Fruit fly (Drosophila melanogaster) whole organism, wandering third instar larva: Measurements from ENCODE around the gene Rop.
A peak's percentile ranks its signal among the peaks of the same experiment; 100 is the strongest.

Source experiments
- CG32264 ChIP-seq: fragments of 200-800 bp; sonication (Bioruptor generic); optimal IDR thresholded peaks from 2 replicates; lab custom pipeline; 2016; ENCODE audit warnings: missing biosample characterization, missing genetic modification characterization
- CG9705 ChIP-seq: fragments of 200-800 bp; sonication (Bioruptor generic); optimal IDR thresholded peaks from 2 replicates; lab custom pipeline; 2018; ENCODE audit warnings: missing biosample characterization, mild to moderate bottlenecking, missing genetic modification characterization
- CrebA ChIP-seq: fragments of 200-800 bp; sonication (Bioruptor generic); optimal IDR thresholded peaks from 2 replicates; lab custom pipeline; 2016; ENCODE audit warnings: missing biosample characterization, mild to moderate bottlenecking, missing genetic modification characterization, borderline replicate concordance
- Dfd ChIP-seq: fragments of >200 bp; optimal IDR thresholded peaks from 2 replicates; lab custom pipeline; 2017; ENCODE audit warnings: missing biosample characterization, missing genetic modification characterization
- Dif ChIP-seq: fragments of 200-275, 200-300 bp; sonication (Bioruptor generic); optimal IDR thresholded peaks from 2 replicates; lab custom pipeline; 2018; ENCODE audit warnings: missing biosample characterization, missing genetic modification characterization; ENCODE audit not compliant: partially characterized antibody
- GATAd ChIP-seq: sonication (Bioruptor generic); optimal IDR thresholded peaks from 2 replicates; lab custom pipeline; 2016; ENCODE audit warnings: missing biosample characterization, missing genetic modification characterization
- HLH106 ChIP-seq: fragments of 200-800 bp; optimal IDR thresholded peaks from 3 replicates; lab custom pipeline; 2019; ENCODE audit warnings: missing biosample characterization, mild to moderate bottlenecking, missing genetic modification characterization, moderate library complexity
- Hnf4 ChIP-seq: fragments of 200-800 bp; sonication (Bioruptor generic); optimal IDR thresholded peaks from 2 replicates; lab custom pipeline; 2016; ENCODE audit warnings: missing biosample characterization, mild to moderate bottlenecking, missing genetic modification characterization
- Hr78 ChIP-seq: fragments of >200 bp; optimal IDR thresholded peaks from 2 replicates; lab custom pipeline; 2017; ENCODE audit warnings: missing biosample characterization, missing genetic modification characterization
- Hr83 ChIP-seq: fragments of 200-300 bp; sonication (Bioruptor generic); optimal IDR thresholded peaks from 2 replicates; lab custom pipeline; 2016; ENCODE audit warnings: missing biosample characterization, mild to moderate bottlenecking, missing genetic modification characterization, moderate library complexity; ENCODE audit not compliant: poor library complexity, severe bottlenecking
- Jra ChIP-seq: sonication (Bioruptor generic); optimal IDR thresholded peaks from 2 replicates; lab custom pipeline; 2016; ENCODE audit warnings: missing biosample characterization, missing genetic modification characterization
- Mio ChIP-seq: sonication (Bioruptor generic); optimal IDR thresholded peaks from 2 replicates; lab custom pipeline; 2016; ENCODE audit warnings: missing biosample characterization, missing genetic modification characterization
- Myc ChIP-seq: fragments of >200 bp; optimal IDR thresholded peaks from 2 replicates; lab custom pipeline; 2017
- N ChIP-seq: fragments of >200 bp; optimal IDR thresholded peaks from 2 replicates; lab custom pipeline; 2018; ENCODE audit warnings: missing biosample characterization, missing external identifiers, missing genetic modification characterization
- OdsH ChIP-seq: fragments of 200-800 bp; sonication (Bioruptor generic); optimal IDR thresholded peaks from 2 replicates; lab custom pipeline; 2016; ENCODE audit warnings: missing biosample characterization, mild to moderate bottlenecking, missing genetic modification characterization
- Sp1 ChIP-seq: fragments of 200-800 bp; sonication (Bioruptor generic); optimal IDR thresholded peaks from 3 replicates; lab custom pipeline; 2019; ENCODE audit warnings: missing biosample characterization, mild to moderate bottlenecking, missing genetic modification characterization, moderate library complexity
- Vsx2 ChIP-seq: fragments of 200-300, 225-300 bp; sonication (Bioruptor generic); optimal IDR thresholded peaks from 2 replicates; lab custom pipeline; 2018; ENCODE audit warnings: missing biosample characterization, missing genetic modification characterization; ENCODE audit not compliant: partially characterized antibody
- br ChIP-seq: fragments of 200-800 bp; sonication (Bioruptor generic); optimal IDR thresholded peaks from 2 replicates; lab custom pipeline; 2016; ENCODE audit warnings: missing biosample characterization, missing genetic modification characterization
- brk ChIP-seq: fragments of 200-800 bp; sonication (Bioruptor generic); optimal IDR thresholded peaks from 2 replicates; lab custom pipeline; 2016; ENCODE audit warnings: missing biosample characterization, mild to moderate bottlenecking, missing genetic modification characterization
- dl ChIP-seq, 2 experiments: fragments of 175-275, 200-275 bp in 1 of 2; fragments of 200-275 bp in 1 of 2; sonication (Bioruptor generic); optimal IDR thresholded peaks; lab custom pipeline; 2018; ENCODE audit warnings: mild to moderate bottlenecking in 2 of 2, missing biosample characterization in 2 of 2, missing genetic modification characterization in 2 of 2, moderate library complexity in 2 of 2; ENCODE audit not compliant: partially characterized antibody in 2 of 2, insufficient read depth in 1 of 2
- dmrt93B ChIP-seq: fragments of 200-800 bp; sonication (Bioruptor generic); optimal IDR thresholded peaks from 2 replicates; lab custom pipeline; 2018; ENCODE audit warnings: missing biosample characterization, mild to moderate bottlenecking, missing genetic modification characterization
- ey ChIP-seq: fragments of 200-800 bp; sonication (Bioruptor generic); optimal IDR thresholded peaks from 2 replicates; lab custom pipeline; 2016; ENCODE audit warnings: missing biosample characterization, missing genetic modification characterization
- foxo ChIP-seq, 2 experiments: fragments of 200-800 bp; sonication (Bioruptor generic); optimal IDR thresholded peaks; 2 replicates in 1 of 2; 3 replicates in 1 of 2; lab custom pipeline; 2016 to 2017; ENCODE audit warnings: missing biosample characterization in 2 of 2, missing genetic modification characterization in 2 of 2
- fru ChIP-seq: fragments of 200-800 bp; sonication (Bioruptor generic); optimal IDR thresholded peaks from 3 replicates; lab custom pipeline; 2016; ENCODE audit warnings: missing biosample characterization, mild to moderate bottlenecking, missing genetic modification characterization
- h ChIP-seq: fragments of 200-800 bp; sonication (Bioruptor generic); optimal IDR thresholded peaks from 3 replicates; lab custom pipeline; 2016; ENCODE audit warnings: missing biosample characterization, mild to moderate bottlenecking, missing genetic modification characterization
- jim ChIP-seq: fragments of 175-275, 200-325 bp; sonication (Bioruptor generic); optimal IDR thresholded peaks from 2 replicates; lab custom pipeline; 2016; ENCODE audit warnings: missing biosample characterization, mild to moderate bottlenecking, missing genetic modification characterization
- lola ChIP-seq: fragments of >200 bp; optimal IDR thresholded peaks from 2 replicates; lab custom pipeline; 2017; ENCODE audit warnings: missing biosample characterization, missing genetic modification characterization
- pan ChIP-seq: fragments of >200 bp; optimal IDR thresholded peaks from 2 replicates; lab custom pipeline; 2017
- psq ChIP-seq: fragments of 200-800 bp; sonication (Bioruptor generic); optimal IDR thresholded peaks from 3 replicates; lab custom pipeline; 2017; ENCODE audit warnings: missing biosample characterization, mild to moderate bottlenecking, missing genetic modification characterization, moderate library complexity
- rgr ChIP-seq: fragments of 200-800 bp; sonication (Bioruptor generic); optimal IDR thresholded peaks from 3 replicates; lab custom pipeline; 2016; ENCODE audit warnings: missing biosample characterization, mild to moderate bottlenecking, missing genetic modification characterization
- sage ChIP-seq: fragments of 200-800 bp; sonication (Bioruptor generic); optimal IDR thresholded peaks from 2 replicates; lab custom pipeline; 2016; ENCODE audit warnings: missing biosample characterization, mild to moderate bottlenecking, missing genetic modification characterization
- sv ChIP-seq: fragments of 200-800 bp; sonication (Bioruptor generic); optimal IDR thresholded peaks from 3 replicates; lab custom pipeline; 2016; ENCODE audit warnings: missing biosample characterization, missing genetic modification characterization
- tai ChIP-seq: sonication (Bioruptor generic); optimal IDR thresholded peaks from 2 replicates; lab custom pipeline; 2016; ENCODE audit warnings: missing biosample characterization, missing genetic modification characterization
- usp ChIP-seq: fragments of >200 bp; optimal IDR thresholded peaks from 2 replicates; lab custom pipeline; 2017; ENCODE audit warnings: missing biosample characterization, missing genetic modification characterization
- woc ChIP-seq: sonication (Bioruptor generic); optimal IDR thresholded peaks from 2 replicates; lab custom pipeline; 2016; ENCODE audit warnings: missing biosample characterization, mild to moderate bottlenecking, missing genetic modification characterization

Rop gene

DNA sequence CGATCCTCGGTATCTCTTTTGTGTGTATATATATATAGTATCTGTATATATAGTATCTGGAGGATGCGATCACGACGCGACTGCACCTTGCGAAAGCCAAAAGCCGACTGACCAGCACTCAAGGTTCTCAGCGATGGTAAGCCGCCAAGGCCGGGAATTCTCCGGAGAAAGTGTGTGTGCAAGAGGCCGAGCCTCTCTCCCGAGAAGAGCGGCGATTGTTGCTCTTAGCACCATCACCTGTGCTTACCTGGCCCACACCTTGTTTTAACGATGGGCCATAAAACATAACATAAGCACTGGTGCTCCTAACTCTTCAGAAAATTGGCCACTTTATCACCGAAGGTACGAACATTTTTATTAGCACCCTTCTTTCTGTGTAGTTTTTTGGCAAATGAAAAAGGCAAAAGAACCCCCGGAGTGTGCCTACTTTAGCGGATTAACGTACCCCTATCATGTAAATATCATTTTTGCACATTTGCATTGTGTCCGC lies 28.6 kb upstream of the Rop start, which contains the start of gene mas:
Gene mas, minus strand, starts transcription at position 112 of the 490 bp plus-strand sequence.
- peak; percentile 91 for TF ChIP-seq Dif (GFP tag; lab: Kevin White, UChicago)
- no peak for TF ChIP-seq h (GFP tag; lab: Kevin White, UChicago)
- peak; percentile 38 to 89 for TF ChIP-seq dl (GFP tag; optimal IDR thresholded peaks at IDR 0.05; lab: Kevin White, UChicago; ENCODE audit: insufficient read depth in 1 of 2, partially characterized antibody in 2 of 2)
- peak; percentile 22 for TF ChIP-seq fru (GFP tag; lab: Kevin White, UChicago)

DNA sequence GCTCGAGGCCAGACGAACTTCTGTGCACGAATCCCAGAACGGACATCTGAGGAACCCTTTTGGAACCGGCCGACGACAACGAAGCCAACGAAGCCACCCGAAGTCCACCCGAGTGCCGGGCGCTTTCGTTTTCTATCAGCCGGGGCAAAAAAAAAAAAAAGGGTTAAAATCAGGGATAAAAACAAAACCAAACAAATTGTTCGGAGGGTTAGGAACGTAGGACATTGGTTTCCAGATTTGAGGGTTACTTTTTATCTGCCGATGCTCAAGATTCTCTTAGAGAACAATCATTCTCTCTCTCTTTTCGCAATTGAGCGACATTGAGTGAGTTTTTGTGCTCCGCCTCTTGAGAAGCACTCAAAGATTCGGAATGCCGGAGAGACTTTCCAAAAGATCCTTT lies 22.1 kb upstream of the Rop start, which contains the start of gene nab:
Gene nab, minus strand, starts transcription at position 7 of the 400 bp plus-strand sequence.
- TF ChIP-seq CrebA (GFP tag; lab: Kevin White, UChicago) (peak; percentile 62), Sp1 (peak; percentile 44), Hr83 (GFP tag; lab: Kevin White, UChicago) (no peak)

DNA sequence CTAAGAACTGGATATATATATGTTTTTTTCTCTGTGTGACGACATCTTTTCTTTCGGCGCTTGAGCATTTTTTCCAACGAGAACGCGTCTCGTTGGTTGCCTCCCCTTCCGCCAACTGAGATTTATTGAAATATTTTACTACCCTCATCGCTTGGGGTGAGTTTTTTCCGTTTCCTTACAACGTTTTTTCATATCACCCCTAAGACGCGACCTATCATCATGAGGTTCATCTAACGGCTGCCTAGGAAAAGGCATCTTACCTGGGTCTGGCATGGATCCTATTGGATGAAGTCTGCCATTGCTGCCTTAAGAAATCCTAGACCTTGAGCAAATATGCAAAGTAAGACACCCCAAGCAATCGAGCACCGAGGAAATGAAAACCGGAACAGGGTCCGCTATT lies 20.5 kb upstream of the Rop start:
- TF ChIP-seq psq, result no peak
- no peak for TF ChIP-seq CG32264
- TF ChIP-seq sage, result no peak
- TF ChIP-seq CrebA (GFP tag; lab: Kevin White, UChicago), result no peak
- TF ChIP-seq jim (GFP tag; lab: Kevin White, UChicago), result no peak
- no peak for TF ChIP-seq Vsx2

DNA sequence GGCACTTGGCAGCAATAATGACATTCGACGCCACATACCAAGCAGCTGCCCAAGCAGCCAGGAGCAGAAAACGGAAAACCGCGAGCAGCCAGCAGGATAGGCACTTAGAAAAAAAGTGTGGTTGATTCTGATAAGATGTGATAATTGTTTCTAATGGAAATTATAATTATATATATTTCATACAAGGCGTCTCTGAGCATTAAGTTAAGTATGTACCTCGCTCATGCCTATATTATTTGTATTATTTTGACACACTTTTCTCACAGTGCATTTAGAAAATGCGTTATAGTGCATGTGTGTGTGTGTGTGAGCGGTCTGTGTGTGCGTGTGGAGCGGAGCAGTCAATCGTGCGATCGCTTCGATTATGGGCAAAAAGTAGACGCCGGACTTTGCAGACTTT lies 19.6 kb upstream of the Rop start:
- TF ChIP-seq rgr (GFP tag; lab: Kevin White, UChicago) (peak; percentile 75), Sp1 (peak; percentile 72), psq (peak; percentile 38), foxo (GFP tag; optimal IDR thresholded peaks at IDR 0.05; lab: Kevin White, UChicago) (peak in 1 of 2 experiments; percentile 70), dmrt93B (peak; percentile 34), Hnf4 (GFP tag; lab: Kevin White, UChicago) (peak; percentile 37), CG9705 (GFP tag; lab: Kevin White, UChicago) (peak; percentile 38), Dif (GFP tag; lab: Kevin White, UChicago) (no peak), HLH106 (peak; percentile 78), fru (GFP tag; lab: Kevin White, UChicago) (peak; percentile 67), h (GFP tag; lab: Kevin White, UChicago) (peak; percentile 76), sage (peak; percentile 40), tai (GFP tag; lab: Kevin White, UChicago) (no peak), Mio (GFP tag; lab: Kevin White, UChicago) (no peak), Myc (lab: Kevin White, UChicago) (no peak), ey (GFP tag; lab: Kevin White, UChicago) (peak; percentile 61), brk (GFP tag; lab: Kevin White, UChicago) (peak; percentile 60), OdsH (GFP tag; lab: Kevin White, UChicago) (peak; percentile 49), woc (GFP tag; lab: Kevin White, UChicago) (peak; percentile 19), CG32264 (no peak), br (GFP tag; lab: Kevin White, UChicago) (peak; percentile 54)

DNA sequence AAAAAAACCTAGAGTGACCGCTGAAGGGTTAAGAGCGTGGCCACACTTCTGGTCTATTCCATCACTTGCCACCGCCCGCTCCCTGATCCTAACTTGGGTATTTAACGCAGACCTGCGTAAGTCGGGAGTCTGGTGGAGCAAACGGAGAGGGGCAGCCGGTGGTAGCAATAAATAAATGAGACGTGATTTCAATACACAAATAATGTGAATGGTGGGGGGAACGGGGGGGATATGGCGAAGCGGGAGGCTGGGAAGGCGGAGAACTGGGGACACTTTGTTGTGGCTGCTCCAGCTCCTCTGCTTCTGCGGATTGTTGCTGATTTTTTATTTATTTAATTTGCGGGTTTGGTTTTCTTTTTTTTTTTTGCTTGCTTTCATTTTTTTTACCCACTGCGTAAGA lies 19.1 kb upstream of the Rop start:
- TF ChIP-seq HLH106, result no peak
- no peak for TF ChIP-seq tai (GFP tag; lab: Kevin White, UChicago)
- TF ChIP-seq CrebA (GFP tag; lab: Kevin White, UChicago), result no peak

DNA sequence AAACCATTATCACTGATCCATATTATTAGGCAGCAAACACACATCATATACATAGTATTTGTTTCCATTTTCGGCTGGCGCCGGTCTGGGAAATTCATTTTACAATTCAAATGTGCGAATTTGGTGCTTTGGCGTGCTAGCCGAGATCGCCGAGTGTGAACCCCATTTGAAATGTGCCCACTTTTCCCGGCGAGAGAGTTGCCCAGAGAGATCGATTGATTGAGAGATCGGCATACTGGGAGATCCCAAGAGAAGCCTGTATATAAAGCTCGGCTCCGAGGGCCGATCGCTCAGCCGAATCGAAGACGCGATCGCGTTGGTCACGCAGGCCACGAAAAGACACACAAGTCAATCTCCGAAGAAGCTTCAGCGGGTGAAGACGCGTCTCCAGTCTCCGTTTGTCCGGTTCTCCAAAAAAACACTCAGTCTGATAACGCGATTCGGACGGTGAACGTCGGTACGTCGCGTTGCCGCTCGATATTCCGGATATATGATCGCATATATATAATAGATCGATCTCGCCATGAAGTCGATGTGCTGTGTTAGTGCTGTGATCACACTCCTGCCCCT lies 9.7 kb upstream of the Rop start, which contains the start of gene CG1299:
Gene CG1299, plus strand, starts transcription at position 291 of the 570 bp plus-strand sequence.
- TF ChIP-seq pan (lab: Kevin White, UChicago), result no peak
- no peak for TF ChIP-seq HLH106
- TF ChIP-seq brk (GFP tag; lab: Kevin White, UChicago), result no peak
- no peak for TF ChIP-seq Sp1
- TF ChIP-seq jim (GFP tag; lab: Kevin White, UChicago), result peak; percentile 13
- TF ChIP-seq h (GFP tag; lab: Kevin White, UChicago), result peak; percentile 20
- TF ChIP-seq CG32264, result no peak
- TF ChIP-seq Jra (GFP tag; lab: Kevin White, UChicago), result no peak
- peak; percentile 10 for TF ChIP-seq Vsx2
- TF ChIP-seq lola (GFP tag; lab: Kevin White, UChicago), result no peak
- TF ChIP-seq psq, result no peak
- TF ChIP-seq N, result no peak
- no peak for TF ChIP-seq sv (GFP tag; lab: Kevin White, UChicago)
- TF ChIP-seq Dfd, result no peak
- peak in 1 of 2 experiments; percentile 44 for TF ChIP-seq dl (GFP tag; optimal IDR thresholded peaks at IDR 0.05; lab: Kevin White, UChicago; ENCODE audit: insufficient read depth in 1 of 2, partially characterized antibody in 2 of 2)
- peak; percentile 35 for TF ChIP-seq Dif (GFP tag; lab: Kevin White, UChicago)
- no peak for TF ChIP-seq GATAd (GFP tag; lab: Kevin White, UChicago)
- peak; percentile 9 for TF ChIP-seq br (GFP tag; lab: Kevin White, UChicago)
- TF ChIP-seq woc (GFP tag; lab: Kevin White, UChicago), result no peak
- TF ChIP-seq tai (GFP tag; lab: Kevin White, UChicago), result no peak
- no peak for TF ChIP-seq Hr78 (GFP tag; lab: Kevin White, UChicago)
- TF ChIP-seq foxo (GFP tag; optimal IDR thresholded peaks at IDR 0.05; lab: Kevin White, UChicago), result no peak
- TF ChIP-seq Myc (lab: Kevin White, UChicago), result no peak
- no peak for TF ChIP-seq Hnf4 (GFP tag; lab: Kevin White, UChicago)
- no peak for TF ChIP-seq OdsH (GFP tag; lab: Kevin White, UChicago)
- no peak for TF ChIP-seq usp (GFP tag; lab: Kevin White, UChicago)
- no peak for TF ChIP-seq ey (GFP tag; lab: Kevin White, UChicago)
- no peak for TF ChIP-seq Mio (GFP tag; lab: Kevin White, UChicago)
